Worm (Caenorhabditis elegans): Measurements from ENCODE around the gene C28H8.7.

ce11 chrIII:5888675-5889074 lies 1.9 kb upstream of the C28H8.7 start, which contains the start of gene C28H8.8:
- TF ChIP-seq snpc-4 (tag; optimal IDR thresholded peaks at IDR 0.05) (no peak), nhr-12 (tag; optimal IDR thresholded peaks at IDR 0.05) (no peak), nhr-28 (tag; optimal IDR thresholded peaks at IDR 0.05) (no peak)
